Worm (Caenorhabditis elegans): ENCODE results near the gene snn-1.

snn-1 gene

ce11 chrIV:1763452-1763851 is 51.5 kb downstream of the snn-1 start (continued):
- peak; percentile 69 for TF ChIP-seq madf-6 (GFP tag; IDR thresholded peaks at IDR 0.05)
- TF ChIP-seq F10E7.11 (tag; optimal IDR thresholded peaks at IDR 0.05), result no peak
- TF ChIP-seq unc-130 (GFP tag; optimal IDR thresholded peaks at IDR 0.05), result no peak
- no peak for TF ChIP-seq mel-28 (tag; optimal IDR thresholded peaks at IDR 0.05; ENCODE audit: borderline replicate concordance)
- TF ChIP-seq B0035.1 (tag; optimal IDR thresholded peaks at IDR 0.05), result no peak
- TF ChIP-seq bed-2 (GFP tag; IDR thresholded peaks at IDR 0.05), result no peak
- TF ChIP-seq hrde-1 (tag; optimal IDR thresholded peaks at IDR 0.05; ENCODE audit: borderline replicate concordance), result no peak
- TF ChIP-seq nfyb-1 (GFP tag; IDR thresholded peaks at IDR 0.05), result peak; percentile 57; the same call in 1 of the 2 replicates
- no peak for TF ChIP-seq K11D2.4 (GFP tag; IDR thresholded peaks at IDR 0.05)
- TF ChIP-seq nhr-80 (tag; optimal IDR thresholded peaks at IDR 0.05), result no peak
- no peak for TF ChIP-seq B0261.1 (tag; optimal IDR thresholded peaks at IDR 0.05)
- peak in 1 of 2 experiments; percentile 15 for TF ChIP-seq rec-8 (tag; optimal IDR thresholded peaks at IDR 0.05)
- no peak for TF ChIP-seq athp-1 (tag; optimal IDR thresholded peaks at IDR 0.05)
- no peak for TF ChIP-seq chd-7 (tag; optimal IDR thresholded peaks at IDR 0.05)
- TF ChIP-seq ceh-58 (GFP tag; IDR thresholded peaks at IDR 0.05), result no peak
- no peak for TF ChIP-seq fkh-3 (tag; optimal IDR thresholded peaks at IDR 0.05)
- TF ChIP-seq F37B4.10 (GFP tag; IDR thresholded peaks at IDR 0.05), result no peak
- no peak for TF ChIP-seq F22D6.2 (tag; optimal IDR thresholded peaks at IDR 0.05)
- no peak for TF ChIP-seq sptf-2 (GFP tag; optimal IDR thresholded peaks at IDR 0.05)
- peak; percentile 38 for TF ChIP-seq efl-1 (GFP tag; optimal IDR thresholded peaks at IDR 0.05)
- TF ChIP-seq dpl-1 (GFP tag; optimal IDR thresholded peaks at IDR 0.05), result no peak
- TF ChIP-seq T07F8.4 (tag; optimal IDR thresholded peaks at IDR 0.05), result no peak
- TF ChIP-seq attf-3 (GFP tag; conservative IDR thresholded peaks at IDR 0.05), result no peak
- TF ChIP-seq nhr-120 (GFP tag; IDR thresholded peaks at IDR 0.05), result no peak
- TF ChIP-seq nhr-90 (tag; optimal IDR thresholded peaks at IDR 0.05), result no peak
- TF ChIP-seq F33H1.4 (GFP tag; IDR thresholded peaks at IDR 0.05), result peak; percentile 47
- no peak for TF ChIP-seq ceh-91 (GFP tag; IDR thresholded peaks at IDR 0.05)
- peak; percentile 13 for TF ChIP-seq ztf-18 (tag; optimal IDR thresholded peaks at IDR 0.05)
- no peak for TF ChIP-seq Y53G8AR.9 (GFP tag; conservative IDR thresholded peaks at IDR 0.05)
- no peak for TF ChIP-seq hmg-20 (GFP tag; IDR thresholded peaks at IDR 0.05)
- no peak for TF ChIP-seq Y79H2A.3 (GFP tag; conservative IDR thresholded peaks at IDR 0.05)
- peak; percentile 47 for TF ChIP-seq tbp1 (GFP tag; optimal IDR thresholded peaks at IDR 0.05)
- TF ChIP-seq gei-17 (GFP tag; optimal IDR thresholded peaks at IDR 0.05), result no peak
- no peak for TF ChIP-seq pha-4 (tag; optimal IDR thresholded peaks at IDR 0.05)

- no peak for TF ChIP-seq unc-62 (GFP tag; optimal IDR thresholded peaks at IDR 0.05)
- TF ChIP-seq zfh-2 (GFP tag; conservative IDR thresholded peaks at IDR 0.05), result 0 out of 2 replicates have a peak, but pooled peaks have one; percentile 39
- no peak for TF ChIP-seq ztf-6 (GFP tag; IDR thresholded peaks at IDR 0.05)
Measured at ce11 chrIV:1761553-1761952, 53.4 kb downstream of the snn-1 start, which contains the start of gene Y41D4A.7. TSS of gene Y41D4A.7 (minus strand) at chrIV:1761570.

DNA sequence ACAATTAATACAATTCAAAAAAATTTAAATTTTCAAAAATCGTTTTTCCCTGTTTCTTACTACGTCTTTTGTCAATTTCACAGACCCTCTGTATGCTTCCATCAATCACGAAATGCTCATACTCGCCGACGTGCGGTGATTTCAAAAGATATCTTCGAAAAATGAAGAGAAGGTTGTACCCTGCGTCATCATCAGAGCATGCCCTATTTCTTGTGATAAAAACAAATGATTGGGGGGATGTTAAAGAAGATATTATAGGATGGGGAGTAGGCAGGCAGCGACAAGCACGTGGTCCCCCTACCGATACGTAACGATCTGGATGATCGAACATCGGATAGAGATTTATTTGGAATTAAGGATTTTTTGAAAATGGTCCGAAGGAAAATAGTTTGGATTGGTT is 56.3 kb downstream of the snn-1 start:
- TF ChIP-seq ccch-3 (GFP tag; optimal IDR thresholded peaks at IDR 0.05), result no peak
- no peak for TF ChIP-seq ztf-6 (GFP tag; IDR thresholded peaks at IDR 0.05)
- no peak for TF ChIP-seq rpc-1 (optimal IDR thresholded peaks at IDR 0.05)
- no peak for TF ChIP-seq rpc-1 (tag; optimal IDR thresholded peaks at IDR 0.05)
- no peak for TF ChIP-seq unc-62 (GFP tag; optimal IDR thresholded peaks at IDR 0.05)
- no peak for TF ChIP-seq hlh-26 (GFP tag; conservative IDR thresholded peaks at IDR 0.05)
- TF ChIP-seq ama-1 (optimal IDR thresholded peaks at IDR 0.05), result no peak
- no peak for TF ChIP-seq ama-1 (GFP tag; optimal IDR thresholded peaks at IDR 0.05)
- TF ChIP-seq F10E7.11 (tag; optimal IDR thresholded peaks at IDR 0.05), result no peak
- no peak for TF ChIP-seq nhr-80 (tag; optimal IDR thresholded peaks at IDR 0.05)
- TF ChIP-seq somi-1 (GFP tag; optimal IDR thresholded peaks at IDR 0.05), result no peak
- no peak for TF ChIP-seq madf-10 (tag; optimal IDR thresholded peaks at IDR 0.05)
- TF ChIP-seq egl-44 (GFP tag; IDR thresholded peaks at IDR 0.05), result no peak
- no peak for TF ChIP-seq ztf-18 (tag; optimal IDR thresholded peaks at IDR 0.05)
- no peak for TF ChIP-seq hrde-1 (tag; optimal IDR thresholded peaks at IDR 0.05; ENCODE audit: borderline replicate concordance)
- TF ChIP-seq cebp-2 (GFP tag; IDR thresholded peaks at IDR 0.05), result no peak
- no peak for TF ChIP-seq egrh-3 (GFP tag; IDR thresholded peaks at IDR 0.05)
- no peak for TF ChIP-seq atf-7 (tag; optimal IDR thresholded peaks at IDR 0.05)
- no peak for TF ChIP-seq rcor-1 (GFP tag; IDR thresholded peaks at IDR 0.05)
